Fruit fly (Drosophila melanogaster) Kc167 (cell line): ENCODE results near the gene pes.

Source experiments
- Myc ChIP-seq: fragments of >200 bp; optimal IDR thresholded peaks from 2 replicates; lab custom pipeline; 2017; ENCODE audit warnings: missing external identifiers
- Sin3A ChIP-seq: fragments of >200 bp; optimal IDR thresholded peaks from 2 replicates; lab custom pipeline; 2018; ENCODE audit warnings: missing external identifiers
- h ChIP-seq: fragments of >200 bp; optimal IDR thresholded peaks from 3 replicates; lab custom pipeline; 2018; ENCODE audit warnings: missing external identifiers
- insv ChIP-seq: fragments of >200 bp; optimal IDR thresholded peaks from 3 replicates; lab custom pipeline; 2018; ENCODE audit warnings: missing external identifiers
- psq ChIP-seq: fragments of >200 bp; optimal IDR thresholded peaks from 2 replicates; lab custom pipeline; 2017; ENCODE audit warnings: missing external identifiers
- ttk ChIP-seq: sonication (Bioruptor generic); optimal IDR thresholded peaks from 2 replicates; lab custom pipeline; 2017; ENCODE audit warnings: missing external identifiers

dm6 chr2L:7957068-7957868 is 36.7 kb downstream of the pes start:
- TF ChIP-seq Sin3A (lab: Kevin White, UChicago) = no peak
- no peak for TF ChIP-seq psq (lab: Kevin White, UChicago)
- no peak for TF ChIP-seq Myc (lab: Kevin White, UChicago)
- TF ChIP-seq h (lab: Kevin White, UChicago) = no peak
- TF ChIP-seq ttk (lab: Kevin White, UChicago) = no peak
- no peak for TF ChIP-seq insv
